Fruit fly (Drosophila melanogaster): ENCODE results near the gene CG33310.
A peak's percentile ranks its signal among the peaks of the same experiment; 100 is the strongest.

The CG33310 gene

DNA sequence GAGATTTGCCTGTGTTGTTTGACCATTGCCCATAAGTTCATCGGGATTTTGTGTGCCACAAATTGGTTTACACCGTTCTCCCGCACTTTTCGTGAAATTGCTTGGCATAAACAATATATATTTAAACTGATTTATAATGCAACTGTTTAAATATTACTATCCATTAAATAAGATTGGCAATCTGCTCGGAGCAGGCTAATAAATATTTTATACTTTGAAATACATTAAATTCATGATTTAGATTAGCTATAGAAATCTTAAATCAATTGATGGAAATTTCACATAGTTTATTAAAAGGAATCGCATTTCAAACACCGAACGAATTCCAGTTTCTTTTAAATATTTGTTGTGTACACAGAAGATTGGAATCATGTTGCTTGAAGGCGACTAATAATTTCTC lies 39.5 kb downstream of the CG33310 start (continued):
- TF ChIP-seq CG9797 (GFP tag; optimal IDR thresholded peaks at IDR 0.05): no peak
- peak; percentile 15; the same call in 1 of the 2 replicates for TF ChIP-seq CG9932 (GFP tag; IDR thresholded peaks at IDR 0.05)
- no peak for TF ChIP-seq CG30020 (tag; optimal IDR thresholded peaks at IDR 0.05)
- peak; percentile 43 for TF ChIP-seq sens (GFP tag)
- no peak for TF ChIP-seq bab2 (GFP tag; optimal IDR thresholded peaks at IDR 0.05)
- no peak for TF ChIP-seq E2f1 (GFP tag; IDR thresholded peaks at IDR 0.05)
- TF ChIP-seq Trl (optimal IDR thresholded peaks at IDR 0.05): no peak
- TF ChIP-seq Trl (GFP tag; optimal IDR thresholded peaks at IDR 0.05): no peak
- TF ChIP-seq CG9876 (GFP tag; optimal IDR thresholded peaks at IDR 0.05): no peak
- TF ChIP-seq Awh (GFP tag; IDR thresholded peaks at IDR 0.05): no peak
- TF ChIP-seq CG12659 (GFP tag; optimal IDR thresholded peaks at IDR 0.05): peak; percentile 7

DNA sequence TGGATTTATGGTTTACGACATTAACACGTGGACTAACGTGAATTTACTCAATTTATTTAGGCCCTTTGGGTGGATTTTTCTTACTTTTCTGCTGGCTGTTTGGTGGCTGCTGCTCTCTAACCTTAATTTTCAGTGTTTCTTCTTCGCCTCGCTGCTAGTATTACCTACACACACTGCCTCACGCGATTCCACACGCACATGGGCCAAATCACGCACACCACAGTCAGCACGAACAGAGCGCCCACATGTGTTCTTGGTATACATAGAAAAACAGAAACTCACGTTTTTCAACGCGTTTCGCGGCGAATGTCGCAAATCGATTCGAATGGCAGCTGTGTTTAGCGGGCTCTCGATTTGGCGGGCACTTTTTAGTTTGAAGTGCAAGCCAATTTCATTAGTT lies 41.1 kb downstream of the CG33310 start:
- no peak for TF ChIP-seq CG30431 (GFP tag; optimal IDR thresholded peaks at IDR 0.05)
- no peak for TF ChIP-seq CG1024 (GFP tag; IDR thresholded peaks at IDR 0.05)
- no peak for TF ChIP-seq ATbp (GFP tag; optimal IDR thresholded peaks at IDR 0.05)
- no peak for TF ChIP-seq gce (GFP tag; IDR thresholded peaks at IDR 0.05)
- TF ChIP-seq bigmax (GFP tag; optimal IDR thresholded peaks at IDR 0.05): peak; percentile 99
- peak; percentile 44 for TF ChIP-seq CG3995 (GFP tag; optimal IDR thresholded peaks at IDR 0.05)
- no peak for TF ChIP-seq ssp (GFP tag; IDR thresholded peaks at IDR 0.05)
- no peak for TF ChIP-seq NC2α (GFP tag; optimal IDR thresholded peaks at IDR 0.05)
- peak; percentile 55 for TF ChIP-seq scrt (GFP tag; optimal IDR thresholded peaks at IDR 0.05)
- peak; percentile 15 for TF ChIP-seq CG9817 (tag; optimal IDR thresholded peaks at IDR 0.05)
- no peak for TF ChIP-seq CG14667 (GFP tag; IDR thresholded peaks at IDR 0.05)
- peak; percentile 75 for TF ChIP-seq Rfx (GFP tag; IDR thresholded peaks at IDR 0.05)
- TF ChIP-seq Adf1 (GFP tag; IDR thresholded peaks at IDR 0.05): peak; percentile 79
- TF ChIP-seq TFAM (GFP tag; optimal IDR thresholded peaks at IDR 0.05): no peak
- TF ChIP-seq btn (GFP tag; optimal IDR thresholded peaks at IDR 0.05): no peak
- no peak for TF ChIP-seq bab2 (GFP tag; optimal IDR thresholded peaks at IDR 0.05)
- peak; percentile 21 for TF ChIP-seq chn (GFP tag; optimal IDR thresholded peaks at IDR 0.05)
- peak; percentile 34 for TF ChIP-seq CG8290 (GFP tag; optimal IDR thresholded peaks at IDR 0.05)
- TF ChIP-seq CG8290 (tag; optimal IDR thresholded peaks at IDR 0.05): peak in 1 of 2 experiments; percentile 86
- no peak for TF ChIP-seq pan (optimal IDR thresholded peaks at IDR 0.05)
- TF ChIP-seq pan (GFP tag; optimal IDR thresholded peaks at IDR 0.05 in 1 of 2, IDR thresholded peaks at IDR 0.05 in 1 of 2): no peak
- no peak for TF ChIP-seq GATAe (GFP tag; conservative IDR thresholded peaks at IDR 0.05)
- no peak for TF ChIP-seq cad (GFP tag; optimal IDR thresholded peaks at IDR 0.05)
- no peak for TF ChIP-seq Doc2 (GFP tag; IDR thresholded peaks at IDR 0.05)
- TF ChIP-seq CG9932 (GFP tag; IDR thresholded peaks at IDR 0.05): peak; percentile 62
- TF ChIP-seq Elba2 (GFP tag; optimal IDR thresholded peaks at IDR 0.05): no peak
- no peak for TF ChIP-seq CG17568 (GFP tag; optimal IDR thresholded peaks at IDR 0.05)
- TF ChIP-seq MESR4 (GFP tag; optimal IDR thresholded peaks at IDR 0.05): peak; percentile 95
- no peak; the same call in 2 of the 3 replicates for TF ChIP-seq B-H1 (GFP tag; IDR thresholded peaks at IDR 0.05)
- no peak for TF ChIP-seq ttk (GFP tag; IDR thresholded peaks at IDR 0.05)
- no peak for TF ChIP-seq CG12236 (GFP tag; optimal IDR thresholded peaks at IDR 0.05)
- no peak for TF ChIP-seq C15 (GFP tag; IDR thresholded peaks at IDR 0.05)
- peak; percentile 53 for TF ChIP-seq CrebB (tag; optimal IDR thresholded peaks at IDR 0.05)
- TF ChIP-seq CG7839 (tag; optimal IDR thresholded peaks at IDR 0.05): peak; percentile 23
- TF ChIP-seq croc (GFP tag; conservative IDR thresholded peaks at IDR 0.05): no peak
- TF ChIP-seq Chrac-16 (GFP tag; optimal IDR thresholded peaks at IDR 0.05): peak; percentile 19
- TF ChIP-seq CG6272 (GFP tag; IDR thresholded peaks at IDR 0.05): no peak
- peak; percentile 78 for TF ChIP-seq Lhr (GFP tag; optimal IDR thresholded peaks at IDR 0.05)
- peak; percentile 22 for TF ChIP-seq Side (GFP tag; optimal IDR thresholded peaks at IDR 0.05)
- TF ChIP-seq CG16779 (GFP tag; IDR thresholded peaks at IDR 0.05): no peak
- TF ChIP-seq ara (GFP tag; IDR thresholded peaks at IDR 0.05): no peak
- no peak for TF ChIP-seq wor (GFP tag; IDR thresholded peaks at IDR 0.05)
- peak; percentile 87 for TF ChIP-seq bbx (GFP tag; IDR thresholded peaks at IDR 0.05; ENCODE audit: partially characterized antibody)
- TF ChIP-seq wdn (GFP tag; IDR thresholded peaks at IDR 0.05): 0 out of 2 replicates have a peak, but pooled peaks have one; percentile 17
